Fruit fly (Drosophila melanogaster): Measurements from ENCODE around the gene ine.

ine gene

DNA sequence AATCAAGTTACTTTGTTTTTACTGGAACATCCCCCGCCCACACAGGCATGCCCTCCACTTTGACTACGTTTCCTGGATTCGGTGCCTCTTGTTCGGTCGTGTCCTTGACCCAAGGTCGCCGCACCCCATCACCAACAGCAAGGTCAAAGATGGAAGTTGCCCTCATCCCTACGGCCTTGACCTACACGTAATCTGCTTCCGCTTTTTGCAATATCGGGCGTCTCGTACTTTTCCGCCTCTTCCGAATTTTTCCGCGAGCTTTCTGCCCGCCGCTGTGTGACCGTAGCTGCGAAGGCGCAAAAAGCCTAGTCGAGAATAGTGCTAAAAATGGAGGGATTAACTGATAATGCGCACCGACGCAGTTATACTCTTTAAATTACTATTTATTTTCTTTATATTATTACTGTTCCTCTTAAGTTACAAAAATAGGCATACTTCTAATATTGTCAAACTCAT, 20.3 kb downstream of the ine start, which contains the start of gene Gs1l (continued):
- TF ChIP-seq CG17328 (GFP tag; IDR thresholded peaks at IDR 0.05) (no peak), knrl (GFP tag; IDR thresholded peaks at IDR 0.05; ENCODE audit: partially characterized antibody) (no peak), sisA (GFP tag; IDR thresholded peaks at IDR 0.05) (no peak), CG12104 (GFP tag; optimal IDR thresholded peaks at IDR 0.05) (no peak), so (GFP tag; IDR thresholded peaks at IDR 0.05) (no peak)

DNA sequence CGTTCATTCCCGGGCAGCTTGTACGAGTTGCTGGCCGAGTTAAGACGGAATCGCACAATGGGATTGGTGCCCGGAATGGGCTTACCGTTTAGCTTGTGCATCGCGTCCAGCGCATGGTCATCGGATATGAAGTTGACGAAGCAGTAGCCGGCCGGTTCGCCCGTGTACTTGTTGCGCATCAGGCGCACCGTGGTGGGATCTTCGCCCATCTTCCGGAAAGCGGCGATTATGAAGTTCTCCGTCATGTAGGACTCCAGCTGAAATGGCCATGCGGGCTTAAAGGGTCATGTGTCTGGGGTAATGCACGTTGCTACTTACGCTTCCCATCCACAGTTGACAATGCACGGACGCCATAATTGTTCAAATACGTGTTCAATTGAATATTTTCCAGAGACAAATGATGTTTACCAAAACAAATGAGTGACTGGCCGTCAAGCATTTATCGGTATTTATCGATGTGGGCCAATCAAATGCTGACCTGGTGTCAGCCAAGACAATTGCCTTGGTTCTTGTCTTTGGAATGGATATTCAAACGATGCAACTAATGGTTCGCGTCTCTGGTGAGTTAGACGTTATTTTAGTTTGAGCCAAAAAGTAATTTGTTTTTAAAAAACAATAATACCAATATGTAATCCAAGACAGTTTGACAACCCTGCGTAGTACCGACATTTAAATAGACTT, 22.7 kb downstream of the ine start, which contains the start of the genes Secp43 and ND-B8:
Gene Secp43 (minus strand): TSS at position 445 of the 681 bp plus-strand sequence.
Gene ND-B8 (plus strand): TSS at position 618 of the 681 bp plus-strand sequence.
- TF ChIP-seq mam (GFP tag; optimal IDR thresholded peaks at IDR 0.05): no peak
- TF ChIP-seq CG30431 (GFP tag; optimal IDR thresholded peaks at IDR 0.05): no peak
- peak; percentile 75 for TF ChIP-seq trem (tag; optimal IDR thresholded peaks at IDR 0.05)
- TF ChIP-seq CG7839 (tag; optimal IDR thresholded peaks at IDR 0.05): no peak
- TF ChIP-seq Ssrp (tag; optimal IDR thresholded peaks at IDR 0.05): no peak
- TF ChIP-seq Dek (tag; optimal IDR thresholded peaks at IDR 0.05): peak; percentile 27
- peak; percentile 96 for TF ChIP-seq Dref (GFP tag; IDR thresholded peaks at IDR 0.05)
- no peak for TF ChIP-seq zfh2 (GFP tag; optimal IDR thresholded peaks at IDR 0.05)
- TF ChIP-seq CG17912 (GFP tag; optimal IDR thresholded peaks at IDR 0.05): peak; percentile 11
- peak; percentile 83 for TF ChIP-seq CG7963 (GFP tag; IDR thresholded peaks at IDR 0.05; ENCODE audit: partially characterized antibody)
- no peak for TF ChIP-seq Aef1 (GFP tag; IDR thresholded peaks at IDR 0.05)
- TF ChIP-seq Myb (GFP tag; optimal IDR thresholded peaks at IDR 0.05): peak; percentile 99
- TF ChIP-seq pzg (GFP tag; optimal IDR thresholded peaks at IDR 0.05): peak; percentile 91
- TF ChIP-seq YL-1 (GFP tag; optimal IDR thresholded peaks at IDR 0.05): peak; percentile 41
- no peak for TF ChIP-seq CG17612 (GFP tag; IDR thresholded peaks at IDR 0.05)
- no peak for TF ChIP-seq lov (optimal IDR thresholded peaks at IDR 0.05)
- TF ChIP-seq lov (GFP tag; IDR thresholded peaks at IDR 0.05): no peak
- TF ChIP-seq sc (optimal IDR thresholded peaks at IDR 0.05): no peak
- no peak for TF ChIP-seq sc (GFP tag; optimal IDR thresholded peaks at IDR 0.05)
- TF ChIP-seq abd-A (tag; optimal IDR thresholded peaks at IDR 0.05): no peak
- no peak for TF ChIP-seq CG1529 (GFP tag; optimal IDR thresholded peaks at IDR 0.05)
- 0 out of 2 replicates have a peak, but pooled peaks have one; percentile 45 for TF ChIP-seq chm (GFP tag; IDR thresholded peaks at IDR 0.05)
- no peak for TF ChIP-seq Hmx (GFP tag; optimal IDR thresholded peaks at IDR 0.05)
- TF ChIP-seq CG17186 (GFP tag; optimal IDR thresholded peaks at IDR 0.05): peak; percentile 49
- no peak for TF ChIP-seq CG1024 (GFP tag; IDR thresholded peaks at IDR 0.05)
- peak; percentile 44 for TF ChIP-seq sd (tag; optimal IDR thresholded peaks at IDR 0.05)
- TF ChIP-seq CG33213 (GFP tag; optimal IDR thresholded peaks at IDR 0.05): peak; percentile 39
- TF ChIP-seq bowl (GFP tag; IDR thresholded peaks at IDR 0.05): no peak
- TF ChIP-seq NFAT (GFP tag; IDR thresholded peaks at IDR 0.05): no peak
- peak; percentile 94 for TF ChIP-seq CG1603 (tag; optimal IDR thresholded peaks at IDR 0.05)
- no peak for TF ChIP-seq E2f1 (GFP tag; IDR thresholded peaks at IDR 0.05)
- TF ChIP-seq CG8359 (GFP tag; optimal IDR thresholded peaks at IDR 0.05; ENCODE audit: borderline replicate concordance): no peak
- no peak for TF ChIP-seq emc (GFP tag; optimal IDR thresholded peaks at IDR 0.05)
- TF ChIP-seq zen2 (GFP tag; IDR thresholded peaks at IDR 0.05; ENCODE audit: partially characterized antibody): peak; percentile 54; the same call in 1 of the 3 replicates
- TF ChIP-seq unpg (GFP tag; optimal IDR thresholded peaks at IDR 0.05): no peak
- peak; percentile 74 for TF ChIP-seq B-H2 (GFP tag; optimal IDR thresholded peaks at IDR 0.05)
- TF ChIP-seq maf-S (GFP tag; optimal IDR thresholded peaks at IDR 0.05): no peak
- no peak for TF ChIP-seq Sox102F (GFP tag; optimal IDR thresholded peaks at IDR 0.05)
- no peak for TF ChIP-seq Meics (GFP tag; optimal IDR thresholded peaks at IDR 0.05)
- no peak for TF ChIP-seq Ptx1 (GFP tag; IDR thresholded peaks at IDR 0.05)
- no peak for TF ChIP-seq so (GFP tag; IDR thresholded peaks at IDR 0.05)
- TF ChIP-seq gro (GFP tag; optimal IDR thresholded peaks at IDR 0.05): peak; percentile 45
- no peak for TF ChIP-seq bsh (GFP tag; optimal IDR thresholded peaks at IDR 0.05)
- TF ChIP-seq CG10959 (GFP tag; IDR thresholded peaks at IDR 0.05): no peak
- TF ChIP-seq Max (GFP tag; optimal IDR thresholded peaks at IDR 0.05): no peak
